Worm (Caenorhabditis elegans) whole organism, late embryonic: Measurements from ENCODE around the gene T04F3.4.

Experiments
- T23F11.4 ChIP-seq: fragments of 200-800 bp; sonication (Bioruptor generic); optimal IDR thresholded peaks from 2 replicates; lab custom pipeline; 2018; ENCODE audit warnings: mild to moderate bottlenecking, missing genetic modification characterization, missing compliant biosample characterization
- ama-1 ChIP-seq: fragments of 150-350 bp; optimal IDR thresholded peaks from 2 replicates; lab custom pipeline; 2014
- ceh-18 ChIP-seq: sonication (generic microtip); optimal IDR thresholded peaks from 2 replicates; lab custom pipeline; 2016; ENCODE audit warnings: missing genetic modification characterization, missing compliant biosample characterization
- ceh-2 ChIP-seq: sonication (generic microtip); optimal IDR thresholded peaks from 2 replicates; lab custom pipeline; 2016; ENCODE audit warnings: missing genotype, missing genetic modification characterization, missing compliant biosample characterization
- gmeb-2 ChIP-seq: sonication (generic microtip); optimal IDR thresholded peaks from 2 replicates; lab custom pipeline; 2016; ENCODE audit warnings: missing genetic modification characterization, inconsistent platforms, missing compliant biosample characterization
- hlh-6 ChIP-seq: sonication (generic microtip); optimal IDR thresholded peaks from 2 replicates; lab custom pipeline; 2016; ENCODE audit warnings: missing genotype, missing genetic modification characterization, missing compliant biosample characterization
- lim-6 ChIP-seq: sonication (generic microtip); optimal IDR thresholded peaks from 2 replicates; lab custom pipeline; 2016; ENCODE audit warnings: missing genetic modification characterization, missing compliant biosample characterization
- nhr-11 ChIP-seq: fragments of 150-350 bp; optimal IDR thresholded peaks from 2 replicates; lab custom pipeline; 2014; ENCODE audit warnings: missing biosample characterization, missing genetic modification characterization
- pha-4 ChIP-seq: fragments of 150-350 bp; optimal IDR thresholded peaks from 2 replicates; lab custom pipeline; 2018; ENCODE audit warnings: missing biosample characterization, missing genetic modification reagents, missing genetic modification characterization

- TF ChIP-seq gmeb-2 (tag; lab: Kevin White, UChicago) = no peak
- TF ChIP-seq ama-1 (lab: Kevin White, UChicago) = no peak
- no peak for TF ChIP-seq lim-6 (tag; lab: Kevin White, UChicago)
- TF ChIP-seq nhr-11 (tag; lab: Kevin White, UChicago) = no peak
- TF ChIP-seq ceh-2 (tag; lab: Kevin White, UChicago) = no peak
- no peak for TF ChIP-seq hlh-6 (tag; lab: Kevin White, UChicago)
- TF ChIP-seq pha-4 = no peak
- TF ChIP-seq T23F11.4 = no peak
- no peak for TF ChIP-seq ceh-18 (tag; lab: Kevin White, UChicago)
Measured at ce11 chrV:11715797-11716196, 47.1 kb downstream of the T04F3.4 start, which contains the start of gene tre-3.
